Worm (Caenorhabditis elegans): Measurements from ENCODE around the gene sre-33.

DNA sequence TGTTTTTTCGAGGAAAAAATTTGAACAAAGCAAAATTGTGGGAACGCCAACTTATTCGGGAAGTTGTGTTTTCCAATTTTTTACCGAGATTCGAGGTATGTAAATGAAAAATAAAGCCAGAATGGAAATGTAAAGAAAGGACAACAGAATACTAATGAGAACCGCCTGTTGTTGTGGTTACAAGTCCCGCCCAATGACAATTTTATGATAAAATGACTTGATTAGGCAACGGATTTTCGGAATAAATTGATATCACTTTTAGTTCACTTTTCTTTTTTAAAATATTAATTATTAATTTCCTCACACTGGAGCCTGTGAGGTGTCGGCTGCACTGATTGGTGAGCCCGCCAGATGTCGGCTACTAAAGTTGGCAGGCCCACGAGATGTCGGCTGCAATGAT, 20.7 kb upstream of the sre-33 start, which contains the start of gene dct-12:
- TF ChIP-seq nhr-11 (tag; optimal IDR thresholded peaks at IDR 0.05) (no peak), nhr-12 (tag; optimal IDR thresholded peaks at IDR 0.05) (no peak), lsy-2 (tag; optimal IDR thresholded peaks at IDR 0.05) (no peak), lin-11 (tag; optimal IDR thresholded peaks at IDR 0.05) (no peak), ceh-82 (tag; optimal IDR thresholded peaks at IDR 0.05) (no peak), elt-1 (tag; optimal IDR thresholded peaks at IDR 0.05) (no peak)

Data from whole organism, L2 larva.